Fruit fly (Drosophila melanogaster) whole organism, adult: ENCODE data around the gene CG12531.

Experiments
- CG11617 ChIP-seq: fragments of 200-800 bp; sonication (Bioruptor generic); optimal IDR thresholded peaks from 2 replicates; lab custom pipeline; 2017; ENCODE audit warnings: mild to moderate bottlenecking, missing biosample characterization, missing genetic modification reagents, missing genetic modification characterization
- CG12768 ChIP-seq: fragments of 200-800 bp; sonication (Bioruptor generic); optimal IDR thresholded peaks from 2 replicates; lab custom pipeline; 2017; ENCODE audit warnings: missing biosample characterization, missing genetic modification characterization, mild to moderate bottlenecking, moderate library complexity, missing genetic modification reagents
- CG14711 ChIP-seq: fragments of 200-800 bp; sonication (Bioruptor generic); optimal IDR thresholded peaks from 2 replicates; lab custom pipeline; 2018; ENCODE audit warnings: missing biosample characterization, mild to moderate bottlenecking, missing genetic modification characterization, moderate library complexity
- CG1620 ChIP-seq: fragments of 200-800 bp; sonication (Bioruptor generic); optimal IDR thresholded peaks from 2 replicates; lab custom pipeline; 2016; ENCODE audit warnings: missing biosample characterization, missing genetic modification characterization
- CG33017 ChIP-seq: fragments of 200-800 bp; sonication (Bioruptor generic); optimal IDR thresholded peaks from 2 replicates; lab custom pipeline; 2018; ENCODE audit warnings: missing biosample characterization, mild to moderate bottlenecking, missing genetic modification characterization, moderate library complexity
- CG5204 ChIP-seq: fragments of 200-800 bp; sonication (Bioruptor generic); optimal IDR thresholded peaks from 2 replicates; lab custom pipeline; 2016; ENCODE audit warnings: missing biosample characterization, missing genetic modification characterization
- CG7045 ChIP-seq: fragments of 200-800 bp; sonication (Bioruptor generic); optimal IDR thresholded peaks from 2 replicates; lab custom pipeline; 2017; ENCODE audit warnings: missing biosample characterization, mild to moderate bottlenecking, missing genetic modification characterization
- CG7101 ChIP-seq: fragments of 200-800 bp; sonication (Bioruptor generic); optimal IDR thresholded peaks from 2 replicates; lab custom pipeline; 2018; ENCODE audit warnings: missing biosample characterization, mild to moderate bottlenecking, missing genetic modification characterization, moderate library complexity
- Clk ChIP-seq: fragments of 200-800 bp; sonication (Bioruptor generic); optimal IDR thresholded peaks from 2 replicates; lab custom pipeline; 2017; ENCODE audit warnings: missing biosample characterization, missing genetic modification characterization
- Crg-1 ChIP-seq: fragments of 200-800 bp; sonication (Bioruptor generic); optimal IDR thresholded peaks from 2 replicates; lab custom pipeline; 2016; ENCODE audit warnings: missing biosample characterization, missing genetic modification characterization
- Hr96 ChIP-seq: fragments of 200-800 bp; sonication (Bioruptor generic); optimal IDR thresholded peaks from 2 replicates; lab custom pipeline; 2016; ENCODE audit warnings: missing biosample characterization, missing genetic modification characterization
- Mnt ChIP-seq: fragments of 200-800 bp; sonication (Bioruptor generic); optimal IDR thresholded peaks from 2 replicates; lab custom pipeline; 2016; ENCODE audit warnings: missing biosample characterization, mild to moderate bottlenecking, missing genetic modification characterization
- bab1 ChIP-seq: fragments of 200-800 bp; sonication (Bioruptor generic); optimal IDR thresholded peaks from 3 replicates; lab custom pipeline; 2019; ENCODE audit warnings: missing biosample characterization, mild to moderate bottlenecking, missing genetic modification characterization, moderate library complexity
- cic ChIP-seq: fragments of 200-800 bp; sonication (Bioruptor generic); optimal IDR thresholded peaks from 2 replicates; lab custom pipeline; 2017; ENCODE audit warnings: missing biosample characterization, mild to moderate bottlenecking, missing genetic modification characterization, moderate library complexity
- cnc ChIP-seq, 2 experiments: fragments of >200 bp; optimal IDR thresholded peaks; 2 replicates each; lab custom pipeline; 2017
- kay ChIP-seq: fragments of 200-800 bp; sonication (Bioruptor generic); peaks from one replicate; lab custom pipeline; 2016; ENCODE audit warnings: missing biosample characterization, missing genetic modification characterization, borderline replicate concordance
- ovo ChIP-seq: fragments of 200-800 bp; sonication (Bioruptor generic); optimal IDR thresholded peaks from 2 replicates; lab custom pipeline; 2016; ENCODE audit warnings: missing biosample characterization, missing genetic modification characterization
- pad ChIP-seq: fragments of 200-800 bp; sonication (Bioruptor generic); optimal IDR thresholded peaks from 3 replicates; lab custom pipeline; 2017; ENCODE audit warnings: missing biosample characterization, missing genetic modification characterization, mild to moderate bottlenecking, moderate library complexity, missing genetic modification reagents
- tj ChIP-seq: fragments of 200-800 bp; sonication (Bioruptor generic); optimal IDR thresholded peaks from 3 replicates; lab custom pipeline; 2017; ENCODE audit warnings: missing biosample characterization, mild to moderate bottlenecking, missing genetic modification characterization, moderate library complexity
- toe ChIP-seq: fragments of 200-800 bp; sonication (Bioruptor generic); optimal IDR thresholded peaks from 2 replicates; lab custom pipeline; 2016; ENCODE audit warnings: missing biosample characterization, missing genetic modification characterization

Gene CG12531

DNA sequence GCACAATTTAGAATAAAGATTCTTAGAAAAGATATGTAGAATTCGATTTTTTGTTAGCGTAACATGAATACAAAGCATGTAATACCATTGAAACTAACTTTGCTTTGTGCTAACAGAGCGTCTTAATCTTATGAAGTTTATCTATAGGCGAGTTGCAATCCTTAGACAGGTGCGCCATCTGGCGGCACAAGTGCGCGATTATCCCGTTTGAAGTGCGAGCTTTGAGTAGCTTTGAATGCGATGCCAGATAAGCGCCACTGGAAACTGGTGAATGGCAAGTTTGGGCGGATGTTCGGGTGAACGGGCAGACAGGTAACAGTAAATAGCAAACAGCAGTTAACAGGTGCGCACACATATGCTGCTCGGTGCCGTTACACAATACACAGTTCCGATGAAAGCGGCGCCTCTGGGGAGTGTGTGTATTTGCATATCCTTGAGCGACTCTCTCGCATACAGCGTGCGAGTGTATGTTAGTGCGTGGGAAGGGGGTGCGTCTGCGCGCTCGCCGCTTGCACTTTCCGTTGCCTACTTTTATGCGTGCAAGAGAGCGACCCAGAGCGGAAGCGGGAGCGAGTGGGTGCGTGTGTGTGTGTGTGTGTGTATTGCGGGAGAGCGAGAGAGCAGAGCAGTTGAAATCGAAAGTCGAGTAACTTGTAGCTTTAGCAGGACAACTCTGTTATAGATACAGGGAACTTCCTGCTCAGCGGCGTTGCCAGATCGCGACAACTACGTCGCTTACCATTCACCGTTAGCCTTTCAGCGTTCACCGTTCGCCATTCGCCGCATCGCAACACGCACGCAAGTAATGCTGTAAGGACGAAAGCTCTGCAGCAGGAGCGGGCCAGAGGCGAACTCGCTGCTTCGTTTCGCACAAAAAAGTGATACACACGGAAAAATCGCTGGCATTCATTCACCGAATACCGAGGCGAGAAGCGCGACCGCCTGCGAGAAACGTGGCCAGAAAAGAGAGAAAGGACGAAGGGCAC lies at the start of gene CG12531:
Gene CG12531, plus strand, starts transcription at position 936 of the 986 bp plus-strand sequence.
- no peak for TF ChIP-seq pad (GFP tag; lab: Kevin White, UChicago)
- TF ChIP-seq CG12768: no peak
- TF ChIP-seq toe (GFP tag; lab: Kevin White, UChicago): no peak
- TF ChIP-seq CG5204: no peak
- no peak for TF ChIP-seq Mnt (GFP tag; lab: Kevin White, UChicago)
- TF ChIP-seq cic (GFP tag; lab: Kevin White, UChicago): no peak
- no peak for TF ChIP-seq bab1
- TF ChIP-seq Clk (GFP tag; lab: Kevin White, UChicago): no peak
- no peak for TF ChIP-seq Hr96 (GFP tag; lab: Kevin White, UChicago)
- no peak for TF ChIP-seq tj (GFP tag; lab: Kevin White, UChicago)
- TF ChIP-seq Crg-1: no peak
- TF ChIP-seq CG11617 (GFP tag; lab: Kevin White, UChicago): no peak
- TF ChIP-seq ovo: no peak

DNA sequence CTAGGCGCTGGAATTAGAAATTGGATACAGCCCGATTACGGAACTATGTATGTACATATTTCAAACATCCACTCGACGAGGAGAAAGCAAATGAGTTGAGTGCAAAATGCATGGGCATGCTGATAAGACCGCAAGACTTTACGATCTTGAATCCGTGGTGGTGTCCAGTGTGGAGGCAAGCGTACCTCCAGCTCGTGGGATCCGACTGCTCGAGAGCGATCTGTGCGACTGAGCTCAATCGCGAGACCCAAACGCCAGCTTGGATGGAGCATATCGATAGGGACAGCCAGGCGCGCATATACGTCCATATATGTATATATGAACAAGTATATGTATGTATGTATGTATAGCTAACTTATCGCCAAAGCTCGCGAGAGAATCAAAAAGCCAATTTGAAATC lies 43.1 kb upstream of the CG12531 start, which contains the start of gene et:
Gene et, minus strand, starts transcription at position 230 of the 400 bp plus-strand sequence.
- TF ChIP-seq Crg-1: no peak
- TF ChIP-seq CG5204: no peak
- TF ChIP-seq bab1: no peak
- no peak for TF ChIP-seq toe (GFP tag; lab: Kevin White, UChicago)
- TF ChIP-seq CG7101 (tag; lab: Kevin White, UChicago): no peak
- no peak for TF ChIP-seq CG14711 (tag; lab: Kevin White, UChicago)
- TF ChIP-seq CG33017 (tag; lab: Kevin White, UChicago): no peak

DNA sequence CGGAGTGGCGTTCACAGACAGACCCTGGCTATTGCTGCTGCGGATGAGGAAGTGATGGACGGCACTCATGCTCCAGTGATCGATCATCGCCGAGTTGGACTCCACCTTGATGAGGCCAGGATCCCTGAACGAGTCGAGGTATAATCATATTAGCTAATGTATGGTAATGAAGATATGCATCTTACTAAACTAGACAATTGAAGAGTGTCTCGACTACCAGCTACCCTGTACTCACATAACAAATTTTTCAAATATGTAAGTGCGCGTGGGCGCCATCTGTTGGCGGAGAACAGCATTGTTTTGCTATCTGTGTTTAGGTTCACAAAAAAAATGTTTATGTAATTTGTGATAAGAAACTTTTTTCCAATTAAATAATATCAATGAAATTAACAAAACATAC lies 39.5 kb upstream of the CG12531 start:
- TF ChIP-seq Crg-1 (no peak), Mnt (GFP tag; lab: Kevin White, UChicago) (no peak), cnc (optimal IDR thresholded peaks at IDR 0.05; lab: Kevin White, UChicago) (no peak), CG14711 (tag; lab: Kevin White, UChicago) (no peak), kay (no peak), CG33017 (tag; lab: Kevin White, UChicago) (no peak)

DNA sequence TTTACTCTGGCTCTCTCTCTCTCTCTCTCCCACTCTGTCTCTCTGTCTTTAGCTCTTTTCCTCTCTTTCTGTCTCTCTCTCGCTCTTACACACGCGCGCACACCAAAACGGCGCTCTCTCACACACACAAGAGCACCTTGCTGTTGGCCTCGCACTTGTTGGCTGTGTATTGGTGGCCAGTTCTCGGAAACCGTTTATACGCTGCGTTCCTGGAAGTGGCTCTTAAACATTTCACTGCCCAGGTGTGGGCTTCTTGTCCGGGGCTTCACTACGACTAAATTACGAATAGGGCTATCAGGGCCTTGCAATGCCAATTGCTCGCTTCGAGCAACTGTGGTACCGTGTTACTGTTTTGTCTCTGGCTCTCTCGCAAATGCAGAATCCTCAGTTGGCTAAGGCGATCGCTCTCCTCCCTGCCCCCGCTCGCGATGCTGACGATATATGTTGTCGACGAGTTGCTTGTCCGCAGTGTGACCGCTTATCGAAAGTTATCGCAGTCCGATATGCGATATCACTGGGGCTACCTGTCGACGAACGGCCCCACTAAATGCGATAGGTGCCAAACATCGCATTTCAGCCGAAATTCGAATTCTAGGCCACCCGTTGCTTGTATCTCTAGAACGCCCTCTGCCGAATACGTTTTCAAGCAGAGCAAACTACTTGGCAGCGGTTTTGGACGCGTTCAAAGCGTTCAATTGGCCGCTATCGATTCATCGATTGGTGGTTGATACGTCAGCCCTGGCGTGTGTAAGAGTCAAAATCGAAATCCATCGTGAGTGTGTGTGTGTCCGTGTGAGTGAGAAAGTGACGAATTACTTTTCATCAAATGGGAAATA lies 35.5 kb upstream of the CG12531 start, which contains the start of the genes dome and Ubqn:
Gene dome, minus strand, starts transcription at position 479 of the 836 bp plus-strand sequence.
Gene Ubqn, plus strand, starts transcription at position 769 of the 836 bp plus-strand sequence.
- TF ChIP-seq CG11617 (GFP tag; lab: Kevin White, UChicago) (peak; percentile 33), CG12768 (peak; percentile 56), toe (GFP tag; lab: Kevin White, UChicago) (peak; percentile 29), pad (GFP tag; lab: Kevin White, UChicago) (peak; percentile 50), Hr96 (GFP tag; lab: Kevin White, UChicago) (peak; percentile 49), cnc (optimal IDR thresholded peaks at IDR 0.05; lab: Kevin White, UChicago) (no peak), tj (GFP tag; lab: Kevin White, UChicago) (peak; percentile 71), CG33017 (tag; lab: Kevin White, UChicago) (no peak), CG7101 (tag; lab: Kevin White, UChicago) (peak; percentile 14), cic (GFP tag; lab: Kevin White, UChicago) (peak; percentile 62), bab1 (peak; percentile 55), CG14711 (tag; lab: Kevin White, UChicago) (peak; percentile 5), CG7045 (GFP tag; lab: Kevin White, UChicago) (no peak), Mnt (GFP tag; lab: Kevin White, UChicago) (peak; percentile 63), Crg-1 (peak; percentile 28), Clk (GFP tag; lab: Kevin White, UChicago) (no peak), ovo (peak; percentile 31)

DNA sequence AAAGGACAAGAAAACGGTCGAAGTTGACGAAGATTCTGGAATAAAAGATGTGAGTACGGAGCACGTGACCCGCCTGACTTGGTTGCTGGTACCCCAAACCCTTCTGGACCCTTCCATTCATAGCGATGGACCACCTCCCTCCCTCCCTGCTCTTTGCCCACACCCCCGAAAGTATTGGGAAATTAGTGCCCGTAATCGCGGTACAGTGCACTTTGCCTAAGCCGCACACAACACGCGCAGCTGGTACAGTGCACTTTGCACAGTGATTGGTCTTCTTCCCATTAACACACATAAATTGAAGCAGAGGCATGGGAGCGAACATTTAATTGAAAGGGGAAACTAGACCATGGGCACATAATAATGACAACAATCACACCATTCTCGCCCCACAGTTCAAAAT lies 34.7 kb upstream of the CG12531 start:
- TF ChIP-seq kay (no peak), CG12768 (peak; percentile 19)

DNA sequence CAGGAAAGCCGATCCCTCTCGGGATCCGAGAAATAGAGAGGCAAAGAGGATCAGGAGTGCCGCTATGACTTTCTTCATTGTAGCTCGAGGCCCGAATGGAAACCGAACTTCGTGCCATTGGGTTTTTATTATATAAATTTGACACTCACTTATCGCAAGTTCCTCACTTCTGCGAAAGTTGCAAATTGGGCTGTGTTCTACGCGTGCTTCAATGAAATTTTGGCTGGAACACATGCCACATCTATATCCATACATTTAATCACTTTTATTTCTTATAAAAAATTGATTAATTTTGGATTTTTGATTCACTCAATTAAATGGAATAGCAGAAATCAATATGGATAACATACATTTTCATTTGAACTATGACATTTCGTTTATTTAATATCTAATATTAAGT lies 29.9 kb upstream of the CG12531 start, which contains the start of gene CG14227:
Gene CG14227, minus strand, starts transcription at position 101 of the 400 bp plus-strand sequence.
- no peak for TF ChIP-seq CG33017 (tag; lab: Kevin White, UChicago)
- TF ChIP-seq CG1620: no peak
- TF ChIP-seq Mnt (GFP tag; lab: Kevin White, UChicago): no peak
- TF ChIP-seq pad (GFP tag; lab: Kevin White, UChicago): no peak
- no peak for TF ChIP-seq toe (GFP tag; lab: Kevin White, UChicago)
